Worm (Caenorhabditis elegans) whole organism, L2 larva: ENCODE data around the gene C05C9.1.

Source experiments
- aly-2 ChIP-seq: fragments of 150-350 bp; optimal IDR thresholded peaks from 2 replicates; lab custom pipeline; 2014; ENCODE audit warnings: missing biosample characterization, missing genetic modification characterization
- blmp-1 ChIP-seq: sonication (generic microtip); optimal IDR thresholded peaks from 2 replicates; lab custom pipeline; 2017; ENCODE audit warnings: missing genetic modification characterization, mild to moderate bottlenecking, missing compliant biosample characterization, antibody characterized with exemption, moderate library complexity; ENCODE audit not compliant: insufficient read depth
- ceh-16 ChIP-seq: fragments of 150-350 bp; optimal IDR thresholded peaks from 2 replicates; lab custom pipeline; 2014; ENCODE audit warnings: missing biosample characterization, missing genetic modification characterization
- dmd-4 ChIP-seq: sonication (generic microtip); optimal IDR thresholded peaks from 2 replicates; lab custom pipeline; 2017; ENCODE audit warnings: missing biosample characterization, missing genetic modification characterization
- egl-27 ChIP-seq: sonication (generic microtip); optimal IDR thresholded peaks from 3 replicates; lab custom pipeline; 2017; ENCODE audit warnings: missing biosample characterization, missing genetic modification reagents, missing genetic modification characterization
- lin-11 ChIP-seq: fragments of 150-350 bp; sonication (generic microtip); optimal IDR thresholded peaks from 2 replicates; lab custom pipeline; 2014; ENCODE audit warnings: missing biosample characterization, missing genetic modification characterization, inconsistent platforms, mixed read lengths
- lin-13 ChIP-seq: fragments of 150-350 bp; optimal IDR thresholded peaks from 2 replicates; lab custom pipeline; 2014; ENCODE audit warnings: missing biosample characterization, missing genetic modification reagents, missing genetic modification characterization
- nhr-11 ChIP-seq: fragments of 150-350 bp; optimal IDR thresholded peaks from 2 replicates; lab custom pipeline; 2014; ENCODE audit warnings: missing biosample characterization, missing genetic modification characterization
- zag-1 ChIP-seq: fragments of 150-350 bp; optimal IDR thresholded peaks from 2 replicates; lab custom pipeline; 2014; ENCODE audit warnings: missing biosample characterization, missing genetic modification characterization

DNA sequence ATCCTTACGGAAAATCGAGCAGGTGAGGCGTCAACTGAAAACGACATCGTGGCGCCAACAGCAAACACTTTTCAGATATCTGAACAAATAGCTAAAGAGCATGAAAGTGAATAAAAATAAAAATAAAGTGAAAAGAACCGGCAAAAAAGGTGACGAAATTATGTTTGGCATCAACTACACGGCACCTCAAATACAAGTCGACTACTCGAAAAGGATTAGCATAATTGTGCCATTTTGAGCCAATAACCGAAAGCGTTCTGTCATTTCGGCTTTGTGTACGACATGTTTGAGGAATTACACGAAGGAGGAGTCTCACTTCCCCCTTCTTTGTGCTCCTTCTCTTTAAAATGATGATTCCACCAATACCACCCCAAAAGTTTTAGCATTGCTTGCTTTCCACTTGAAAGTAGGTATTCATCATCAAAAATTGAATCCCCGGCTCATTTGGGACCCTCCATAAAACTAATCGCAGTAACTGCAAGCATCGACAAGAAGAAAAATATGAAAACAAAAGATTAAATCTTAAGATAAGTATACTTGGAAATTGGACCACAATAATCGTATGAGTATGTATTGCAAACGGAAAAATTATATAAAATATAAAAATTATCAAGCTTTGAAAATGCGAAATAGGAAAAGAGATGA, 25.8 kb upstream of the C05C9.1 start:
- TF ChIP-seq nhr-11 (tag; lab: Kevin White, UChicago) (no peak), lin-13 (no peak), lin-11 (tag; lab: Kevin White, UChicago) (no peak), dmd-4 (tag; lab: Kevin White, UChicago) (no peak), zag-1 (no peak), ceh-16 (tag; lab: Kevin White, UChicago) (no peak), aly-2 (tag; lab: Kevin White, UChicago) (no peak), blmp-1 (tag; lab: Kevin White, UChicago) (no peak), egl-27 (tag; lab: Kevin White, UChicago) (no peak)
